Worm (Caenorhabditis elegans) whole organism, L1 larva: Measurements from ENCODE around the gene F55C12.6.

Source experiments
- C34B4.2 ChIP-seq: sonication (generic microtip); optimal IDR thresholded peaks from 2 replicates; lab custom pipeline; 2017; ENCODE audit warnings: mild to moderate bottlenecking, missing genetic modification characterization, missing compliant biosample characterization
- F16B12.6 ChIP-seq: fragments of 150-350 bp; optimal IDR thresholded peaks from 2 replicates; lab custom pipeline; 2014; ENCODE audit warnings: missing biosample characterization, missing genetic modification characterization
- Y116A8C.19 ChIP-seq: sonication (generic microtip); optimal IDR thresholded peaks from 2 replicates; lab custom pipeline; 2016; ENCODE audit warnings: missing compliant biosample characterization, missing genetic modification characterization, borderline replicate concordance
- aha-1 ChIP-seq: fragments of 150-350 bp; optimal IDR thresholded peaks from 2 replicates; lab custom pipeline; 2014; ENCODE audit warnings: missing biosample characterization, missing genetic modification characterization
- alr-1 ChIP-seq: fragments of 200-800 bp; sonication (Bioruptor generic); optimal IDR thresholded peaks from 2 replicates; lab custom pipeline; 2018; ENCODE audit warnings: borderline replicate concordance, mild to moderate bottlenecking, missing genetic modification characterization, missing compliant biosample characterization
- aly-2 ChIP-seq: fragments of 150-350 bp; optimal IDR thresholded peaks from 2 replicates; lab custom pipeline; 2014; ENCODE audit warnings: missing biosample characterization, missing genetic modification characterization
- blmp-1 ChIP-seq: fragments of 150-350 bp; optimal IDR thresholded peaks from 2 replicates; lab custom pipeline; 2014; ENCODE audit warnings: missing biosample characterization, missing genetic modification characterization
- ceh-88 ChIP-seq: fragments of 200-800 bp; sonication (Bioruptor generic); IDR thresholded peaks from 2 replicates; pipeline ENCODE4 v1.3.6; 2022; ENCODE audit warnings: missing genetic modification characterization, missing compliant biosample characterization
- ceh-90 ChIP-seq: sonication (generic microtip); optimal IDR thresholded peaks from 2 replicates; lab custom pipeline; 2016; ENCODE audit warnings: missing genetic modification characterization, missing compliant biosample characterization
- dsc-1 ChIP-seq: sonication (generic microtip); optimal IDR thresholded peaks from 2 replicates; lab custom pipeline; 2016; ENCODE audit warnings: mild to moderate bottlenecking, missing genetic modification characterization, missing compliant biosample characterization
- efl-1 ChIP-seq, 4 experiments: fragments of 150-350 bp; optimal IDR thresholded peaks in 3 of 4; peaks in 1 of 4; 1 replicate in 1 of 4; 2 replicates in 3 of 4; lab custom pipeline; 2014; ENCODE audit warnings: missing biosample characterization in 2 of 4, missing genetic modification characterization in 2 of 4, missing genetic modification reagents in 2 of 4
- efl-3 ChIP-seq: fragments of 200-800 bp; sonication (Bioruptor generic); optimal IDR thresholded peaks from 2 replicates; lab custom pipeline; 2018; ENCODE audit warnings: mild to moderate bottlenecking, missing genetic modification characterization, missing compliant biosample characterization
- elt-2 ChIP-seq: sonication (generic microtip); optimal IDR thresholded peaks from 2 replicates; lab custom pipeline; 2016; ENCODE audit warnings: missing genetic modification characterization, mild to moderate bottlenecking, inconsistent platforms, missing compliant biosample characterization, missing genetic modification reagents
- ets-5 ChIP-seq: fragments of 200-800 bp; sonication (Bioruptor generic); IDR thresholded peaks from 2 replicates; pipeline ENCODE4 v1.3.6; 2022; ENCODE audit warnings: missing genetic modification characterization, missing compliant biosample characterization
- fkh-8 ChIP-seq: sonication (generic microtip); optimal IDR thresholded peaks from 2 replicates; lab custom pipeline; 2016; ENCODE audit warnings: mild to moderate bottlenecking, missing genetic modification characterization, missing compliant biosample characterization
- fos-1 ChIP-seq: fragments of 150-350 bp; optimal IDR thresholded peaks from 2 replicates; lab custom pipeline; 2014; ENCODE audit warnings: missing biosample characterization, missing genetic modification characterization
- hlh-17 ChIP-seq: fragments of 200-800 bp; sonication (Bioruptor generic); optimal IDR thresholded peaks from 2 replicates; lab custom pipeline; 2018; ENCODE audit warnings: missing genetic modification characterization, mild to moderate bottlenecking, missing compliant biosample characterization, moderate library complexity, borderline replicate concordance
- hlh-4 ChIP-seq: sonication (generic microtip); optimal IDR thresholded peaks from 2 replicates; lab custom pipeline; 2016; ENCODE audit warnings: mild to moderate bottlenecking, missing genetic modification characterization, missing compliant biosample characterization
- isw-1 ChIP-seq: fragments of 200-800 bp; sonication (Bioruptor generic); IDR thresholded peaks from 2 replicates; pipeline ENCODE4 v1.3.6; 2022; ENCODE audit warnings: missing genetic modification characterization, missing compliant biosample characterization
- jun-1 ChIP-seq: fragments of 150-350 bp; optimal IDR thresholded peaks from 2 replicates; lab custom pipeline; 2014; ENCODE audit warnings: missing biosample characterization, missing genetic modification reagents, missing genetic modification characterization
- lin-13 ChIP-seq: fragments of 150-350 bp; optimal IDR thresholded peaks from 2 replicates; lab custom pipeline; 2014; ENCODE audit warnings: missing biosample characterization, missing genetic modification reagents, missing genetic modification characterization
- lin-14 ChIP-seq: fragments of 200-800 bp; sonication (Bioruptor generic); optimal IDR thresholded peaks from 2 replicates; lab custom pipeline; 2018; ENCODE audit warnings: mild to moderate bottlenecking, missing genetic modification characterization, moderate library complexity, missing compliant biosample characterization
- lin-35 ChIP-seq, 2 experiments: fragments of 150-350 bp; optimal IDR thresholded peaks; 2 replicates each; lab custom pipeline; 2014; ENCODE audit warnings: missing biosample characterization in 2 of 2, missing genetic modification characterization in 2 of 2, missing genetic modification reagents in 2 of 2
- lin-39 ChIP-seq: fragments of 150-350 bp; optimal IDR thresholded peaks from 2 replicates; lab custom pipeline; 2014; ENCODE audit warnings: missing biosample characterization, missing genetic modification reagents, missing genetic modification characterization
- mab-9 ChIP-seq: fragments of 200-800 bp; sonication (Bioruptor generic); IDR thresholded peaks from 2 replicates; pipeline ENCODE4 v1.3.6; 2022; ENCODE audit warnings: missing genetic modification reagents, missing genetic modification characterization, missing compliant biosample characterization
- nhr-237 ChIP-seq: fragments of 150-350 bp; optimal IDR thresholded peaks from 2 replicates; lab custom pipeline; 2014; ENCODE audit warnings: missing biosample characterization, missing genetic modification characterization
- nhr-47 ChIP-seq: sonication (generic microtip); optimal IDR thresholded peaks from 2 replicates; lab custom pipeline; 2016; ENCODE audit warnings: mild to moderate bottlenecking, missing genetic modification characterization, moderate library complexity, missing compliant biosample characterization
- nhr-71 ChIP-seq: sonication (generic microtip); optimal IDR thresholded peaks from 2 replicates; lab custom pipeline; 2016; ENCODE audit warnings: mild to moderate bottlenecking, missing genetic modification characterization, moderate library complexity, missing compliant biosample characterization
- nhr-77 ChIP-seq: fragments of 150-350 bp; optimal IDR thresholded peaks from 2 replicates; lab custom pipeline; 2014; ENCODE audit warnings: missing biosample characterization, missing genetic modification characterization
- nhr-85 ChIP-seq: sonication (generic microtip); peaks from one replicate; lab custom pipeline; 2016; ENCODE audit warnings: missing genetic modification characterization, inconsistent platforms, missing compliant biosample characterization
- nhr-90 ChIP-seq: sonication (generic microtip); optimal IDR thresholded peaks from 2 replicates; lab custom pipeline; 2016; ENCODE audit warnings: mild to moderate bottlenecking, missing genetic modification characterization, missing compliant biosample characterization; ENCODE audit not compliant: poor library complexity
- pag-3 ChIP-seq: sonication (generic microtip); optimal IDR thresholded peaks from 2 replicates; lab custom pipeline; 2017; ENCODE audit warnings: missing genetic modification characterization, mild to moderate bottlenecking, missing compliant biosample characterization, antibody characterized with exemption, borderline replicate concordance; ENCODE audit not compliant: insufficient read depth
- sptf-1 ChIP-seq: fragments of 150-350 bp; optimal IDR thresholded peaks from 2 replicates; lab custom pipeline; 2014; ENCODE audit warnings: missing biosample characterization, missing genetic modification characterization
- tlp-1 ChIP-seq: fragments of 150-350 bp; optimal IDR thresholded peaks from 2 replicates; lab custom pipeline; 2014; ENCODE audit warnings: missing biosample characterization, missing genetic modification characterization
- unc-130 ChIP-seq: fragments of 150-350 bp; optimal IDR thresholded peaks from 2 replicates; lab custom pipeline; 2017; ENCODE audit warnings: missing biosample characterization, missing genetic modification characterization, inconsistent platforms
- unc-30 ChIP-seq: sonication (generic microtip); optimal IDR thresholded peaks from 2 replicates; lab custom pipeline; 2017; ENCODE audit warnings: missing biosample characterization, missing genetic modification characterization
- unc-62 ChIP-seq: fragments of 150-350 bp; optimal IDR thresholded peaks from 2 replicates; lab custom pipeline; 2014; ENCODE audit warnings: missing biosample characterization, missing genetic modification reagents, missing genetic modification characterization
- unc-86 ChIP-seq: sonication (generic microtip); optimal IDR thresholded peaks from 2 replicates; lab custom pipeline; 2016; ENCODE audit warnings: missing genetic modification characterization, missing compliant biosample characterization
- unc-98 ChIP-seq: fragments of 200-800 bp; sonication (Bioruptor generic); IDR thresholded peaks from 2 replicates; pipeline ENCODE4 v1.3.6; 2022; ENCODE audit warnings: missing genetic modification characterization, missing compliant biosample characterization
- zip-4 ChIP-seq: fragments of 200-800 bp; sonication (Bioruptor generic); optimal IDR thresholded peaks from 2 replicates; lab custom pipeline; 2018; ENCODE audit warnings: mild to moderate bottlenecking, missing genetic modification characterization, moderate library complexity, missing compliant biosample characterization
- ztf-11 ChIP-seq, 2 experiments: sonication (generic microtip); optimal IDR thresholded peaks; 2 replicates each; lab custom pipeline; 2016 to 2017; ENCODE audit warnings: missing genetic modification characterization in 2 of 2, missing biosample characterization in 1 of 2, missing compliant biosample characterization in 1 of 2

Gene F55C12.6

ce11 chrII:5895870-5896269 lies 19.9 kb upstream of the F55C12.6 start, which contains the start of gene F59G1.4:
F59G1.4 (plus strand) TSS chrII:5896170.
- TF ChIP-seq alr-1 (tag; lab: Kevin White, UChicago) (no peak), mab-9 (GFP tag; lab: Robert Waterston, UW) (no peak), unc-86 (no peak), isw-1 (no peak), efl-1 (optimal IDR thresholded peaks at IDR 0.05; lab: Kevin White, UChicago) (no peak), efl-1 (GFP tag; optimal IDR thresholded peaks at IDR 0.05 in 1 of 2; lab: Kevin White, UChicago) (peak in 1 of 2 experiments; percentile 10), fkh-8 (tag; lab: Kevin White, UChicago) (peak; percentile 3), pag-3 (no peak), unc-30 (tag; lab: Kevin White, UChicago) (no peak), sptf-1 (tag; lab: Kevin White, UChicago) (no peak), efl-3 (GFP tag; lab: Kevin White, UChicago) (no peak), tlp-1 (tag; lab: Kevin White, UChicago) (no peak), unc-130 (tag; lab: Kevin White, UChicago) (no peak), ztf-11 (tag; optimal IDR thresholded peaks at IDR 0.05; lab: Kevin White, UChicago) (no peak), unc-98 (no peak), elt-2 (no peak), nhr-85 (tag; lab: Kevin White, UChicago) (no peak)

DNA sequence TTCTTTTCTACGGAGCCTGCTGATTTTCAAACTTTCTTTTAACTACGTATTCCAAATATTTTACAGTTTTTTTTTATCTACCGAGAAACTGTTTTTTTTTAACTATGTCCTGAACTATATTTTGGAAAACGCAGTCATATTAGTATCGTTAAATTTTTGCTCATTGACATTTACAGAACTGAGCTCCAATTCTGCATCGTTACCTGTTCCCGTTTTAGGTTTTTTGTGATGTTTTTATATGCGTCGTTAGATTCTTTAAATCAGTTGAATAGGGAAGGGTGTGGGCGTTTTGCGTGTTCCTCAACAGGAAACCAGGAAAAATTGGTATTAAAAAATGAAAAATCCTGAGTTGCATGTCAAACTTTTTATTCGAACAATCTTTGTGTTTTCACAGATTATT lies 16.9 kb upstream of the F55C12.6 start:
- no peak for TF ChIP-seq lin-35 (GFP tag; optimal IDR thresholded peaks at IDR 0.05; lab: Kevin White, UChicago)
- peak; percentile 26 for TF ChIP-seq jun-1 (tag; lab: Kevin White, UChicago)

DNA sequence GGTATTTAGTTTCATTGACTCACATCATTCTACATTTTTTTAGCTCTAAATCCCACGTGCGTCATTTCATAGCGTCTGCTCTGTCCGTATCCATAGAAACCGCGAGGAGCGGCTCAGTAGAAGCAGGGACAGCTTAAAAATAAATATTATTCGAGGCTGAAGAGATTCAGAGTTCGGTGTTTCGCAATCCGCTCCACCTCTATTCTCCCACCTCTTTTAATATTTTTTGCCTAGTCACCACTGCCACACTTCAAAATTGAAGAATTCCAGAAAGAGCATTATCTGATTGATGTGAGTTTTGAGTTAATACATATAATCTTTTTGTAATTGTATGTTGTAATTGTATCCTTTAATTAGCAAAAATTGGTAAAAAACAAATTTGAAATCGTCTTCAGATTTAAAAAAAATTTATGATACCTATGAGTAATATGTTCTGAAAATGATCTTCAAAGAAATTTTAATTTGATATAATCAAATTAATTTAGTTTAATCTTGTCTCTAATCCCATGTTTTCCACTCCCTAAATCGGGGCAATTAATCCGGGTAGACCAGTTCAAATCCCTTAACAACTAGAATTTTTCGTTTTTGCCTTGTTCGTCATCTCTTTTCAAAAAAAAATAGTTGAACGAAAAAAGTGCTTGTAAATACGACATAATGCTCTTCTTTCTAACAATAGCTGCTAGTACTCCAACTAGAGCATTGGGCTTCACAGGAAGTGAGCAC lies 13.6 kb upstream of the F55C12.6 start:
- peak; percentile 26 for TF ChIP-seq nhr-71 (tag; lab: Kevin White, UChicago)
- peak; percentile 87 for TF ChIP-seq fkh-8 (tag; lab: Kevin White, UChicago)
- TF ChIP-seq aha-1 (tag; lab: Kevin White, UChicago), result no peak
- no peak for TF ChIP-seq efl-1 (optimal IDR thresholded peaks at IDR 0.05; lab: Kevin White, UChicago)
- TF ChIP-seq efl-1 (GFP tag; optimal IDR thresholded peaks at IDR 0.05 in 1 of 2; lab: Kevin White, UChicago), result peak in 1 of 2 experiments; percentile 58
- peak; percentile 25 for TF ChIP-seq lin-14
- TF ChIP-seq isw-1, result no peak
- no peak for TF ChIP-seq unc-86
- TF ChIP-seq aly-2 (tag; lab: Kevin White, UChicago), result no peak
- TF ChIP-seq dsc-1 (tag; lab: Kevin White, UChicago), result peak; percentile 65

DNA sequence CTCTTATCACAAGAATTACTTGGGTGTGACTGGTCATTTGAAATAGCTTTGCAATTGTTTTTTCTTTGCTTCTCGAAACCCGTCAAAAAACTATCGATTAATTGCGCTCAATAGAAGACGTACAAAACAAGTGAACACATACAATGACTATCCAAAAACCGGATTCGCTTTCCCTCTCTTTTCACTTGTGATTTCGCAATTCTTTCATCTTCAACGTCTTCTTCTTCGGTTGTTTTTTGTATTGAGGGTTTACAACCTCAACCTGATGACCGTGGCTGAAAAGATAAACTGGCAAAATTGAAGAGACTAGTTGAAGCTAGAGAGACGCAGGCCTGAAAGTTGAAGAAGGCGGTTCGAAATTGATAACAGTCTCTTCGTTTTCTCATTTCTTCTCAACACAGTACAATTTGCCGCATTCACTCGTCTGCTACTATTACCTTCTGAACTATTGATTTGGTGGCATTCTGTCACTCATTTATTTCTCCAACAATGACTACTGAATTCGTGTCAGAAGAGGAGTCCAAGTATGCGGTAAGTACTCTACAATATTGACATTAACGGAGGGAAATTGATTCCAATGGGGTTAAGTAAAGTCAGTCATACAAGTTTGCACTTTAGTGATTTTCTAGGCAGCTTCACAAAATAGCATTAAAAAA lies 10.1 kb upstream of the F55C12.6 start:
- TF ChIP-seq ceh-88 (GFP tag; lab: Robert Waterston, UW) (no peak), efl-3 (GFP tag; lab: Kevin White, UChicago) (no peak), unc-62 (GFP tag; lab: Kevin White, UChicago) (no peak), zip-4 (peak; percentile 28), elt-2 (peak; percentile 28), pag-3 (peak; percentile 57), nhr-90 (tag; lab: Kevin White, UChicago) (peak; percentile 5), blmp-1 (tag; lab: Kevin White, UChicago) (peak; percentile 95), Y116A8C.19 (tag; lab: Kevin White, UChicago) (no peak), nhr-85 (tag; lab: Kevin White, UChicago) (peak; percentile 88), C34B4.2 (tag; lab: Kevin White, UChicago) (no peak), lin-13 (GFP tag; lab: Kevin White, UChicago) (no peak), nhr-77 (tag; lab: Kevin White, UChicago) (no peak), nhr-47 (tag; lab: Kevin White, UChicago) (no peak), ceh-90 (tag; lab: Kevin White, UChicago) (no peak), F16B12.6 (tag; lab: Kevin White, UChicago) (no peak), hlh-17 (GFP tag; lab: Kevin White, UChicago) (no peak), nhr-71 (tag; lab: Kevin White, UChicago) (peak; percentile 6), efl-1 (optimal IDR thresholded peaks at IDR 0.05; lab: Kevin White, UChicago) (no peak), efl-1 (GFP tag; optimal IDR thresholded peaks at IDR 0.05 in 1 of 2; lab: Kevin White, UChicago) (peak in 1 of 2 experiments; percentile 90), hlh-4 (tag; lab: Kevin White, UChicago) (no peak), ets-5 (GFP tag; lab: Robert Waterston, UW) (no peak), lin-14 (peak; percentile 68), jun-1 (tag; lab: Kevin White, UChicago) (peak; percentile 46), fos-1 (tag; lab: Kevin White, UChicago) (no peak), unc-130 (tag; lab: Kevin White, UChicago) (no peak), isw-1 (no peak), unc-98 (no peak), nhr-237 (tag; lab: Kevin White, UChicago) (no peak), dsc-1 (tag; lab: Kevin White, UChicago) (no peak), lin-39 (tag; lab: Kevin White, UChicago) (no peak)
